Worm (Caenorhabditis elegans): Measurements from ENCODE around the gene cutl-9.

The cutl-9 gene

DNA sequence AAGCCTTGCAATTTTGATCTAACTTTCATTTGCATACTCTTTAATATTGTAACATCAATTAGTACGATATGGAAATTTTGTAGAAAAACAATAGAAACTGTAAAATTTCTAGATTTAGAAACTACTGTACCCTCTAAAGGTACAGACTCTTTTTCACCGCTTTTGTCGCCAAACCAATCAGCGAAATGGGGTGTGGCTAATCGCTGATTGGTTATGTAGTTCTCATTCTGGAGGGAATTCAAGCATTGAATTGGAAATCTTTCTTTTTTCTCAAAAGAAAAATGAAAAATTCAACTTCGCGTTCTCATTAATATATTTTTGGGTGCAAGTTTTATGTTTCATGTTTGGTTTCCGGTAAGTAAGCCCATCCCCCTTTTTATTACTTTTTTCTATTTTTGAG is 18.5 kb upstream of the cutl-9 start:
- TF ChIP-seq tbx-11 (GFP tag; IDR thresholded peaks at IDR 0.05) (no peak), hmg-4 (GFP tag; optimal IDR thresholded peaks at IDR 0.05) (no peak), tra-4 (tag; optimal IDR thresholded peaks at IDR 0.05) (no peak)

DNA sequence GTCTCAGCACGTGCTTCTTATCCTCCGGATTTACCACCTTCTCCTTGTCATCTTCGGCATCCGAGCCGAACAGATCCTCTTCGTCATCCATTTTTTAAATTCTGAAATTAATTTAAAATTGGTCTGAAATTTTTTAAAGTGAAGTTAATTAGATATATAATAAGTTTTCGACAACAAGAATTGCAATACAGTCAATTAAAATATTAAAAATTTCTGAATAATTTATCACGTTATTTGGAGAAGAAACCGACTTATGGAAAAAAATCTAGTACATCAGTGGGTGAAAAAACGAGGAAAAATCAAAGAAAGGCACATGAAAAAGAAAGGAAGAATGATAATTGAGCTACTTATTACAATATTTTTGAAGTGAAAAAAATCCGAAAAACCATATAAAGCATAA is 16.6 kb upstream of the cutl-9 start, which contains the start of gene taf-13:
Gene taf-13, minus strand, starts transcription at position 101 of the 400 bp plus-strand sequence.
- TF ChIP-seq hmg-4 (GFP tag; optimal IDR thresholded peaks at IDR 0.05) = no peak
- TF ChIP-seq aly-1 (tag; optimal IDR thresholded peaks at IDR 0.05) = no peak
- no peak for TF ChIP-seq hnd-1 (tag; optimal IDR thresholded peaks at IDR 0.05)
- TF ChIP-seq sea-1 (GFP tag; conservative IDR thresholded peaks at IDR 0.05) = no peak
- no peak for TF ChIP-seq ceh-13 (GFP tag; optimal IDR thresholded peaks at IDR 0.05)
- no peak for TF ChIP-seq ama-1 (optimal IDR thresholded peaks at IDR 0.05)
- no peak for TF ChIP-seq flt-1 (GFP tag; IDR thresholded peaks at IDR 0.05)
- no peak for TF ChIP-seq ceh-36 (tag; optimal IDR thresholded peaks at IDR 0.05)
- TF ChIP-seq pes-1 (GFP tag; IDR thresholded peaks at IDR 0.05) = no peak
- no peak for TF ChIP-seq F13C5.2 (tag; optimal IDR thresholded peaks at IDR 0.05)
- no peak for TF ChIP-seq tra-4 (tag; optimal IDR thresholded peaks at IDR 0.05)
- TF ChIP-seq ets-7 (tag; optimal IDR thresholded peaks at IDR 0.05) = no peak
- no peak for TF ChIP-seq hmbx-1 (tag; optimal IDR thresholded peaks at IDR 0.05)
- TF ChIP-seq B0310.2 (tag; optimal IDR thresholded peaks at IDR 0.05) = no peak
- no peak for TF ChIP-seq tbx-11 (GFP tag; IDR thresholded peaks at IDR 0.05)
- no peak for TF ChIP-seq scrt-1 (GFP tag; IDR thresholded peaks at IDR 0.05)
- TF ChIP-seq tbx-37 (GFP tag; conservative IDR thresholded peaks at IDR 0.05) = no peak

DNA sequence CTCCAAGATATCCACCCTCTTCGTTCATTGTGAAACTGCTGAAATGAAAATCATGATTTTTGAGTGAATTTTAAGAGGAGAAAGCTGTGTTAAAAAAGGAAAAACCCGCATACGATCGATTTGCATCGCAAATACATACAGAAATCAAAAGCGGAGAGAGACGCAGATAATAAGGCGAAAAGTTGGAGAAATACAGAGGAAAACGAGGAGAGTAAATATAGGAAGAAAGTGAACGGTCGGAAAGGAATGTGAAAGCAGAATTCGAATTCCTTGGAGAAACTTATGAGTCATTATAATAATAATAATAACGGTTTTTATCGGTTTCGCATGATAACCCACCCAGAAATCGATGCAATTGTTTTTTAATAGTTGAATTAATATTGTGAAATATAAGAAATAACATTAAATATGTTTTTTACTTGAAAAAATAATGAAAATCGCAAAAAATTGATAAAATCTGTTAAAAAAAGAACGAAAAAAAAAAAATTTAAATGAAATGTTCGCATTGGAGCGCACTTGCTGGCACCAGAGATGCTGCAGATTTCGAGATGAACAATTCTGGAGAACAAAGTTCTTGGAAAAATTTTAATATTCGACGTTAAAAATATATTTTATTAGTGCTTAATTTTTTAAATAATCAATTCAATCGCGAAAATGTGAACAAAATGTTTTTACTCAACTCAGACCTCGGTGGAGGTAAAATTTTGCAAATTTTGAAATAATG is 14.7 kb upstream of the cutl-9 start, which contains the start of gene ccm-3:
Gene ccm-3, minus strand, starts transcription at position 38 of the 724 bp plus-strand sequence.
- no peak for TF ChIP-seq tra-4 (tag; optimal IDR thresholded peaks at IDR 0.05)
- TF ChIP-seq tbx-11 (GFP tag; IDR thresholded peaks at IDR 0.05) = no peak
- TF ChIP-seq B0310.2 (tag; optimal IDR thresholded peaks at IDR 0.05) = no peak
- TF ChIP-seq ceh-13 (GFP tag; optimal IDR thresholded peaks at IDR 0.05) = no peak
- TF ChIP-seq sea-1 (GFP tag; conservative IDR thresholded peaks at IDR 0.05) = no peak
- TF ChIP-seq hmbx-1 (tag; optimal IDR thresholded peaks at IDR 0.05) = no peak
- TF ChIP-seq hmg-4 (GFP tag; optimal IDR thresholded peaks at IDR 0.05) = no peak
- no peak for TF ChIP-seq aly-1 (tag; optimal IDR thresholded peaks at IDR 0.05)
- TF ChIP-seq ama-1 (optimal IDR thresholded peaks at IDR 0.05) = no peak
- TF ChIP-seq F13C5.2 (tag; optimal IDR thresholded peaks at IDR 0.05) = no peak
- TF ChIP-seq flt-1 (GFP tag; IDR thresholded peaks at IDR 0.05) = no peak
- no peak for TF ChIP-seq pes-1 (GFP tag; IDR thresholded peaks at IDR 0.05)
- TF ChIP-seq ceh-36 (tag; optimal IDR thresholded peaks at IDR 0.05) = no peak
- TF ChIP-seq scrt-1 (GFP tag; IDR thresholded peaks at IDR 0.05) = no peak
- TF ChIP-seq tbx-37 (GFP tag; conservative IDR thresholded peaks at IDR 0.05) = no peak
- no peak for TF ChIP-seq hnd-1 (tag; optimal IDR thresholded peaks at IDR 0.05)
- no peak for TF ChIP-seq ets-7 (tag; optimal IDR thresholded peaks at IDR 0.05)

DNA sequence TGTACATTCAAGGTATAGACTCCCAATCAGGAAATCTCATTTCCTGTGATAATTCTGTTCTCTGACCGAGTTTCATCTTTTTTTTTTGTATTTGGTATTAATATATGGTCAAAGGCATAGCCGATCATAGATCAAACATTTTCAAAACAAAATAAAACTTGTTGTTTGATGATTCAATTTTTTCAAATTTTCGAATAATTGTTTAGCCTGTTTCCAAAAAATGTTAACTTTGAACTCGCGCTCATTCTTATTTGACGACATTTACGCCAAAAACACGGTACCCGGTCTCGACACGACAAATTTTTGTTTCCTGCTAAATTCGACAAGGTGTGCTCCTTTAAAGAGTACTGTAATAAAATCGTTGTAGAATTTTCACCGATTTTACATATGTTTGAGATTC is 13.2 kb upstream of the cutl-9 start:
- TF ChIP-seq scrt-1 (GFP tag; IDR thresholded peaks at IDR 0.05) = no peak
- TF ChIP-seq ceh-36 (tag; optimal IDR thresholded peaks at IDR 0.05) = no peak
- no peak for TF ChIP-seq aly-1 (tag; optimal IDR thresholded peaks at IDR 0.05)
- TF ChIP-seq tbx-11 (GFP tag; IDR thresholded peaks at IDR 0.05) = no peak
- TF ChIP-seq pes-1 (GFP tag; IDR thresholded peaks at IDR 0.05) = no peak
- no peak for TF ChIP-seq F13C5.2 (tag; optimal IDR thresholded peaks at IDR 0.05)
- TF ChIP-seq ceh-13 (GFP tag; optimal IDR thresholded peaks at IDR 0.05) = no peak
- no peak for TF ChIP-seq hnd-1 (tag; optimal IDR thresholded peaks at IDR 0.05)

DNA sequence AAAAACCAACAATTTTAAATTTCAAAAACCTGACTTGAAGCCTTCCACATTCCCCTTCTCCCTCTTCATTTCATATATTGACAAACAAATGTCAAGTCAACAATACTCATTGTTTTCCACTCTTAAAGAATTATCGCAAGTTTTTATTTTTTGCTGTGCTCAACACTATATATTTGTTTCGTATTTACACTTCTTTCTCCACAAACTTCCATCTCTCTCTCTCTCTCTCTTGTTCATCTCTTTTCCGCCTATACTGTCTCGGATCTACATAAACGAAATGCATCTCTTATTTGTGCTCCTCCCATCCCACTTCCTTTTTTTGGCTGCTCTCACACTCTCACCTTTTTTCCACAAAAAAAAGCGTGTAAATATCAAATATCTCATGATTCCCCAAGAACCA is 9.3 kb upstream of the cutl-9 start, which contains the start of gene C14A4.12:
Gene C14A4.12, plus strand, starts transcription at position 301 of the 400 bp plus-strand sequence.
- no peak for TF ChIP-seq hnd-1 (tag; optimal IDR thresholded peaks at IDR 0.05)
- TF ChIP-seq scrt-1 (GFP tag; IDR thresholded peaks at IDR 0.05) = no peak
- no peak for TF ChIP-seq ets-7 (tag; optimal IDR thresholded peaks at IDR 0.05)
- TF ChIP-seq ceh-13 (GFP tag; optimal IDR thresholded peaks at IDR 0.05) = no peak
- TF ChIP-seq tbx-37 (GFP tag; conservative IDR thresholded peaks at IDR 0.05) = no peak
- TF ChIP-seq ama-1 (optimal IDR thresholded peaks at IDR 0.05) = no peak
- TF ChIP-seq ceh-36 (tag; optimal IDR thresholded peaks at IDR 0.05) = no peak
- no peak for TF ChIP-seq tra-4 (tag; optimal IDR thresholded peaks at IDR 0.05)
- TF ChIP-seq sea-1 (GFP tag; conservative IDR thresholded peaks at IDR 0.05) = no peak
- TF ChIP-seq flt-1 (GFP tag; IDR thresholded peaks at IDR 0.05) = no peak
- TF ChIP-seq F13C5.2 (tag; optimal IDR thresholded peaks at IDR 0.05) = no peak

DNA sequence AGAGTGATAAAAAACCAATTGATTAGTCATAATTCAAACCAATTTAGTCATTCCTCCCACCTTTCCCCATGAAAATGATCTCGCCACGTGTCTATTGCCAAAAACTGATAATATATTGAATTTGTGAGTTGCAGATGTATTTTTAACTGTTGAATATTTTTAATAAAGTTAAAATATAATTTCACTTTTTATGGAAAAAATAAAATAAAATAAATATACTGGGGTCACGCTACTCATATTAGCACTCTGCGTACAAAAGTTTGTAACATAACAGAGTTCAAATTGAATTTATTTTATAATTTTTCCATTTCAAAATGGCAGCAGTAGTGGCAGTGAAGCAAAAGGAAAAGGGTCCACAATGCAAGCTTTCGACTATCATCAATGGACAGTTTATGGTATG is 3.9 kb upstream of the cutl-9 start, which contains the start of gene C14A4.13:
Gene C14A4.13, plus strand, starts transcription at position 301 of the 400 bp plus-strand sequence.
- TF ChIP-seq hmbx-1 (tag; optimal IDR thresholded peaks at IDR 0.05) = no peak
- TF ChIP-seq ceh-13 (GFP tag; optimal IDR thresholded peaks at IDR 0.05) = no peak
- TF ChIP-seq B0310.2 (tag; optimal IDR thresholded peaks at IDR 0.05) = no peak
- no peak for TF ChIP-seq tbx-37 (GFP tag; conservative IDR thresholded peaks at IDR 0.05)
- no peak for TF ChIP-seq ceh-36 (tag; optimal IDR thresholded peaks at IDR 0.05)
- TF ChIP-seq pes-1 (GFP tag; IDR thresholded peaks at IDR 0.05) = no peak
- no peak for TF ChIP-seq scrt-1 (GFP tag; IDR thresholded peaks at IDR 0.05)
- no peak for TF ChIP-seq hmg-4 (GFP tag; optimal IDR thresholded peaks at IDR 0.05)
- TF ChIP-seq tra-4 (tag; optimal IDR thresholded peaks at IDR 0.05) = no peak
- TF ChIP-seq aly-1 (tag; optimal IDR thresholded peaks at IDR 0.05) = no peak
- TF ChIP-seq hnd-1 (tag; optimal IDR thresholded peaks at IDR 0.05) = no peak
- TF ChIP-seq ets-7 (tag; optimal IDR thresholded peaks at IDR 0.05) = no peak
- no peak for TF ChIP-seq ama-1 (optimal IDR thresholded peaks at IDR 0.05)

DNA sequence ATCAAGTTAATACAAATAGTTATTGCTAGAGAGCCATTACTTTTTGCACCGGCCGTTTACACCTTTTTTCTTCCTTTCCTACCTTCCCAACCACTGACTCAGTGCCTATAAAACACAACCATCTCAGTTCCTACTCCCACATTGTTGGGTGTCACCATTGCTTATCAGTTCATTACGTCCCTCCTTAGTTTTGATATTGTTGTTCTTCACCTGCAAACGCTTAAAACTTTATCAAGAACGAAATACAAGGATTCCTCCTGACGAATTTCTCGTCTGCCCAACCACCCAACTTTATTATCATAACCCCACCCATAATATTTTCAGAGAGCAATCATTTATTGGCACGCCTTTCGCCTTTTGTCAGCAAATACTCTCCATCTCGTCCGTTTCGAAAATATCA is 5.0 kb downstream of the cutl-9 start:
- no peak for TF ChIP-seq hmg-4 (GFP tag; optimal IDR thresholded peaks at IDR 0.05)
- no peak for TF ChIP-seq tbx-37 (GFP tag; conservative IDR thresholded peaks at IDR 0.05)
- TF ChIP-seq ets-7 (tag; optimal IDR thresholded peaks at IDR 0.05) = no peak
- TF ChIP-seq sea-1 (GFP tag; conservative IDR thresholded peaks at IDR 0.05) = no peak
- TF ChIP-seq ceh-36 (tag; optimal IDR thresholded peaks at IDR 0.05) = no peak
- TF ChIP-seq flt-1 (GFP tag; IDR thresholded peaks at IDR 0.05) = no peak
- TF ChIP-seq B0310.2 (tag; optimal IDR thresholded peaks at IDR 0.05) = no peak
- TF ChIP-seq hnd-1 (tag; optimal IDR thresholded peaks at IDR 0.05) = no peak
- no peak for TF ChIP-seq tra-4 (tag; optimal IDR thresholded peaks at IDR 0.05)
- no peak for TF ChIP-seq hmbx-1 (tag; optimal IDR thresholded peaks at IDR 0.05)
